Worm (Caenorhabditis elegans) whole organism, L3 larva: Measurements from ENCODE around the gene clec-243.

Experiments used
- ama-1 ChIP-seq: fragments of 150-350 bp; optimal IDR thresholded peaks from 2 replicates; lab custom pipeline; 2018
- elt-2 ChIP-seq: sonication (generic microtip); optimal IDR thresholded peaks from 2 replicates; lab custom pipeline; 2016; ENCODE audit warnings: missing genetic modification reagents, mild to moderate bottlenecking, missing genetic modification characterization, missing compliant biosample characterization
- eor-1 ChIP-seq, 2 experiments: fragments of 150-350 bp; optimal IDR thresholded peaks; 2 replicates each; lab custom pipeline; 2014 to 2018; ENCODE audit warnings: missing biosample characterization in 2 of 2, missing genetic modification characterization in 2 of 2
- hmg-11 ChIP-seq: sonication (generic microtip); optimal IDR thresholded peaks from 2 replicates; lab custom pipeline; 2016; ENCODE audit warnings: missing genetic modification characterization, missing compliant biosample characterization
- jun-1 ChIP-seq: fragments of 150-350 bp; optimal IDR thresholded peaks from 2 replicates; lab custom pipeline; 2014; ENCODE audit warnings: missing biosample characterization, missing genetic modification reagents, missing genetic modification characterization
- lin-39 ChIP-seq: fragments of 150-350 bp; optimal IDR thresholded peaks from 2 replicates; lab custom pipeline; 2018; ENCODE audit warnings: missing biosample characterization, missing genetic modification reagents, missing genetic modification characterization
- nhr-28 ChIP-seq: fragments of 150-350 bp; optimal IDR thresholded peaks from 2 replicates; lab custom pipeline; 2014; ENCODE audit warnings: missing biosample characterization, missing genetic modification characterization
- unc-39 ChIP-seq: sonication (generic microtip); optimal IDR thresholded peaks from 4 replicates; lab custom pipeline; 2017; ENCODE audit warnings: missing biosample characterization, missing genetic modification characterization
- ztf-11 ChIP-seq: fragments of 150-350 bp; optimal IDR thresholded peaks from 2 replicates; lab custom pipeline; 2014; ENCODE audit warnings: missing biosample characterization, missing genetic modification characterization

- no peak for TF ChIP-seq lin-39 (tag; lab: Kevin White, UChicago)
- TF ChIP-seq elt-2 (tag; lab: Kevin White, UChicago) = no peak
- no peak for TF ChIP-seq ama-1 (lab: Kevin White, UChicago)
- TF ChIP-seq eor-1 (tag; optimal IDR thresholded peaks at IDR 0.05; lab: Kevin White, UChicago) = no peak
- TF ChIP-seq jun-1 (tag; lab: Kevin White, UChicago) = no peak
- TF ChIP-seq nhr-28 (tag; lab: Kevin White, UChicago) = no peak
- TF ChIP-seq unc-39 (tag; lab: Kevin White, UChicago) = no peak
- no peak for TF ChIP-seq ztf-11 (tag; lab: Kevin White, UChicago)
- TF ChIP-seq hmg-11 (tag; lab: Kevin White, UChicago) = no peak
Observed at ce11 chrV:17217690-17218089, 31.1 kb downstream of the clec-243 start, which contains the start of gene srbc-62.
